Worm (Caenorhabditis elegans): ENCODE results near the gene ctsa-1.1.

DNA sequence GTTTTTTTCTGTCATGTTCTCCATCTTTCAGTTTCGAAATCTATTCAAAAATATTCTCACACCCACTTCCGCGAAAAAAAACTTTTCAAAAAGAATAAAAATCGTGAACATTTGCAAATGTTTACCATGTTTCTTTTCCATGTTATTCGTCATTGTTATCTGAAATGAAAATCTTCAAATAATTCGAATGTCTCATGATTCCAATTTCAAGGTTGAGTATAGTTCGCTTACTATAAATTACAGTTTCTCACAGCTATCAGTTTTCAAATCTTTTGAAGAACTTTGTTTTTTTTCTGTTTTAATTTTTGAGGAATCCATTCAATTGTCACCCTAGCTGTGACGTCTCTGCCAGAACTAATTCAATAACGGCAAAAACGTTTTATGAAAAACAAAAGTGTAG is 22.4 kb downstream of the ctsa-1.1 start:
- TF ChIP-seq hmbx-1 (tag; optimal IDR thresholded peaks at IDR 0.05) (no peak), ets-7 (tag; optimal IDR thresholded peaks at IDR 0.05) (no peak), ama-1 (optimal IDR thresholded peaks at IDR 0.05) (no peak), pes-1 (GFP tag; IDR thresholded peaks at IDR 0.05) (no peak), hnd-1 (tag; optimal IDR thresholded peaks at IDR 0.05) (no peak), ceh-36 (tag; optimal IDR thresholded peaks at IDR 0.05) (no peak), sea-1 (GFP tag; conservative IDR thresholded peaks at IDR 0.05) (no peak), tbx-37 (GFP tag; conservative IDR thresholded peaks at IDR 0.05) (no peak), hmg-4 (GFP tag; optimal IDR thresholded peaks at IDR 0.05) (no peak), aly-1 (tag; optimal IDR thresholded peaks at IDR 0.05) (no peak), F13C5.2 (tag; optimal IDR thresholded peaks at IDR 0.05) (no peak), tbx-11 (GFP tag; IDR thresholded peaks at IDR 0.05) (no peak), scrt-1 (GFP tag; IDR thresholded peaks at IDR 0.05) (no peak)
